Worm (Caenorhabditis elegans) whole organism, young adult: ENCODE measurements around the gene erp-44.3.

Experiments
- B0035.1 ChIP-seq: sonication (generic microtip); optimal IDR thresholded peaks from 2 replicates; lab custom pipeline; 2016; ENCODE audit warnings: missing genetic modification characterization, mild to moderate bottlenecking, missing compliant biosample characterization, missing genotype, missing genetic modification reagents
- B0261.1 ChIP-seq: sonication (generic microtip); optimal IDR thresholded peaks from 2 replicates; lab custom pipeline; 2016; ENCODE audit warnings: mild to moderate bottlenecking, missing genetic modification characterization, moderate library complexity, missing compliant biosample characterization
- B0336.3 ChIP-seq: fragments of 200-800 bp; sonication (Bioruptor generic); IDR thresholded peaks from 2 replicates; pipeline ENCODE4 v1.3.6; 2022; ENCODE audit warnings: missing genetic modification characterization, missing compliant biosample characterization
- F22D6.2 ChIP-seq: sonication (generic microtip); optimal IDR thresholded peaks from 2 replicates; lab custom pipeline; 2016; ENCODE audit warnings: mild to moderate bottlenecking, missing genetic modification characterization, missing compliant biosample characterization
- F49E8.2 ChIP-seq: sonication (generic microtip); optimal IDR thresholded peaks from 3 replicates; lab custom pipeline; 2017; ENCODE audit warnings: missing genetic modification characterization, mild to moderate bottlenecking, missing compliant biosample characterization, antibody characterized with exemption, moderate library complexity; ENCODE audit not compliant: insufficient read depth
- F57A8.1 ChIP-seq: fragments of 200-800 bp; sonication (Bioruptor generic); optimal IDR thresholded peaks from 2 replicates; lab custom pipeline; 2018; ENCODE audit warnings: mild to moderate bottlenecking, missing genetic modification characterization, moderate library complexity, missing compliant biosample characterization
- K12H6.12 ChIP-seq: fragments of 200-800 bp; sonication (Bioruptor generic); optimal IDR thresholded peaks from 2 replicates; lab custom pipeline; 2018; ENCODE audit warnings: mild to moderate bottlenecking, missing genetic modification characterization, missing compliant biosample characterization
- T07F8.4 ChIP-seq: sonication (generic microtip); optimal IDR thresholded peaks from 2 replicates; lab custom pipeline; 2016; ENCODE audit warnings: mild to moderate bottlenecking, missing genetic modification characterization, moderate library complexity, missing compliant biosample characterization
- Y56A3A.18 ChIP-seq: fragments of 200-800 bp; sonication (Bioruptor generic); IDR thresholded peaks from 2 replicates; pipeline ENCODE4 v1.3.6; 2022; ENCODE audit warnings: missing genetic modification reagents, missing genetic modification characterization, missing compliant biosample characterization
- Y67H2A.10 ChIP-seq: fragments of 200-800 bp; sonication (Bioruptor generic); conservative IDR thresholded peaks from 2 replicates; pipeline ENCODE4 v1.3.6; 2022; ENCODE audit warnings: missing genetic modification reagents, missing genetic modification characterization, missing compliant biosample characterization
- Y79H2A.3 ChIP-seq: fragments of 200-800 bp; sonication (Bioruptor generic); conservative IDR thresholded peaks from 2 replicates; pipeline ENCODE4 v1.3.6; 2022; ENCODE audit warnings: missing genetic modification reagents, missing genetic modification characterization, missing compliant biosample characterization
- Y95B8A.8 ChIP-seq: fragments of 200-800 bp; sonication (Bioruptor generic); IDR thresholded peaks from 2 replicates; pipeline ENCODE4 v1.3.6; 2022; ENCODE audit warnings: missing genetic modification reagents, missing genetic modification characterization, missing compliant biosample characterization
- akir-1 ChIP-seq: fragments of 200-800 bp; sonication (Bioruptor generic); optimal IDR thresholded peaks from 2 replicates; lab custom pipeline; 2018; ENCODE audit warnings: mild to moderate bottlenecking, missing genetic modification characterization, moderate library complexity, missing compliant biosample characterization
- aptf-2 ChIP-seq: fragments of 200-800 bp; sonication (Bioruptor generic); conservative IDR thresholded peaks from 2 replicates; pipeline ENCODE4 v1.3.6; 2022; ENCODE audit warnings: missing genetic modification reagents, missing genetic modification characterization, missing compliant biosample characterization
- athp-1 ChIP-seq: sonication (generic microtip); optimal IDR thresholded peaks from 2 replicates; lab custom pipeline; 2017; ENCODE audit warnings: mild to moderate bottlenecking, missing genetic modification characterization, missing compliant biosample characterization
- attf-3 ChIP-seq: fragments of 200-800 bp; sonication (Bioruptor generic); conservative IDR thresholded peaks from 2 replicates; pipeline ENCODE4 v1.3.6; 2022; ENCODE audit warnings: missing genetic modification reagents, missing genetic modification characterization, missing compliant biosample characterization
- attf-5 ChIP-seq: fragments of 200-800 bp; sonication (Bioruptor generic); optimal IDR thresholded peaks from 2 replicates; lab custom pipeline; 2018; ENCODE audit warnings: mild to moderate bottlenecking, missing genetic modification characterization, missing compliant biosample characterization
- ceh-100 ChIP-seq: fragments of 200-800 bp; sonication (Bioruptor generic); IDR thresholded peaks from 2 replicates; pipeline ENCODE4 v1.3.6; 2022; ENCODE audit warnings: missing genetic modification reagents, missing genetic modification characterization, missing compliant biosample characterization
- ceh-40 ChIP-seq: fragments of 200-800 bp; sonication (Bioruptor generic); IDR thresholded peaks from 2 replicates; pipeline ENCODE4 v1.3.6; 2022; ENCODE audit warnings: missing genetic modification characterization, missing compliant biosample characterization
- egrh-3 ChIP-seq: fragments of 200-800 bp; sonication (Bioruptor generic); IDR thresholded peaks from 2 replicates; pipeline ENCODE4 v1.3.6; 2022; ENCODE audit warnings: missing genetic modification reagents, missing genetic modification characterization, missing compliant biosample characterization
- ets-4 ChIP-seq: fragments of 200-800 bp; sonication (Bioruptor generic); optimal IDR thresholded peaks from 2 replicates; lab custom pipeline; 2018; ENCODE audit warnings: mild to moderate bottlenecking, missing genetic modification characterization, missing compliant biosample characterization
- fkh-3 ChIP-seq: sonication (generic microtip); optimal IDR thresholded peaks from 2 replicates; lab custom pipeline; 2016; ENCODE audit warnings: mild to moderate bottlenecking, missing genetic modification characterization, missing compliant biosample characterization
- gei-17 ChIP-seq: fragments of 200-800 bp; sonication (Bioruptor generic); optimal IDR thresholded peaks from 2 replicates; lab custom pipeline; 2018; ENCODE audit warnings: mild to moderate bottlenecking, missing genetic modification characterization, missing compliant biosample characterization
- him-1 ChIP-seq: sonication (generic microtip); optimal IDR thresholded peaks from 2 replicates; lab custom pipeline; 2016; ENCODE audit warnings: missing genotype, missing genetic modification reagents, missing genetic modification characterization, missing compliant biosample characterization
- hrde-1 ChIP-seq: sonication (generic microtip); optimal IDR thresholded peaks from 2 replicates; lab custom pipeline; 2016; ENCODE audit warnings: missing genetic modification characterization, mild to moderate bottlenecking, missing compliant biosample characterization, moderate library complexity, missing genotype, missing genetic modification reagents, borderline replicate concordance
- let-607 ChIP-seq, 2 experiments: fragments of 200-800 bp in 1 of 2; sonication (Bioruptor generic) in 1 of 2; sonication (generic microtip) in 1 of 2; optimal IDR thresholded peaks; 2 replicates each; lab custom pipeline; 2016 to 2018; ENCODE audit warnings: mild to moderate bottlenecking in 2 of 2, missing compliant biosample characterization in 2 of 2, missing genetic modification characterization in 2 of 2, moderate library complexity in 2 of 2, missing genotype in 1 of 2
- lin-40 ChIP-seq: sonication (generic microtip); optimal IDR thresholded peaks from 2 replicates; lab custom pipeline; 2016; ENCODE audit warnings: missing genetic modification characterization, mild to moderate bottlenecking, missing compliant biosample characterization, missing genotype, missing genetic modification reagents
- lsy-27 ChIP-seq: sonication (generic microtip); optimal IDR thresholded peaks from 2 replicates; lab custom pipeline; 2017; ENCODE audit warnings: missing genetic modification characterization, mild to moderate bottlenecking, missing compliant biosample characterization, antibody characterized with exemption, missing genotype, borderline replicate concordance; ENCODE audit not compliant: insufficient read depth
- madf-10 ChIP-seq: sonication (generic microtip); optimal IDR thresholded peaks from 2 replicates; lab custom pipeline; 2016; ENCODE audit warnings: mild to moderate bottlenecking, missing genetic modification characterization, missing compliant biosample characterization
- nfya-2 ChIP-seq: fragments of 200-800 bp; sonication (Bioruptor generic); IDR thresholded peaks from 2 replicates; pipeline ENCODE4 v1.3.6; 2022; ENCODE audit warnings: missing genetic modification reagents, missing genetic modification characterization, missing compliant biosample characterization
- rcor-1 ChIP-seq: fragments of 200-800 bp; sonication (Bioruptor generic); IDR thresholded peaks from 2 replicates; pipeline ENCODE4 v1.3.6; 2022; ENCODE audit warnings: missing genetic modification reagents, missing genetic modification characterization, missing compliant biosample characterization
- repo-1 ChIP-seq: sonication (generic microtip); optimal IDR thresholded peaks from 2 replicates; lab custom pipeline; 2017; ENCODE audit warnings: mild to moderate bottlenecking, missing genetic modification characterization, missing compliant biosample characterization
- sdz-38 ChIP-seq: sonication (generic microtip); optimal IDR thresholded peaks from 2 replicates; lab custom pipeline; 2016; ENCODE audit warnings: missing genotype, missing genetic modification characterization, missing compliant biosample characterization
- sea-2 ChIP-seq: fragments of 200-800 bp; sonication (Bioruptor generic); IDR thresholded peaks from 2 replicates; pipeline ENCODE4 v1.3.6; 2022; ENCODE audit warnings: missing genetic modification characterization, missing compliant biosample characterization
- snpc-1.3 ChIP-seq: sonication (generic microtip); optimal IDR thresholded peaks from 2 replicates; lab custom pipeline; 2017; ENCODE audit warnings: missing genetic modification characterization, mild to moderate bottlenecking, missing compliant biosample characterization, antibody characterized with exemption, moderate library complexity, missing genotype, missing genetic modification reagents; ENCODE audit not compliant: insufficient read depth
- sptf-2 ChIP-seq: fragments of 200-800 bp; sonication (Bioruptor generic); optimal IDR thresholded peaks from 2 replicates; lab custom pipeline; 2018; ENCODE audit warnings: mild to moderate bottlenecking, missing genetic modification characterization, missing compliant biosample characterization
- tlf-1 ChIP-seq: fragments of 200-800 bp; sonication (Bioruptor generic); optimal IDR thresholded peaks from 2 replicates; lab custom pipeline; 2018; ENCODE audit warnings: mild to moderate bottlenecking, missing genetic modification characterization, missing compliant biosample characterization
- zim-3 ChIP-seq: sonication (generic microtip); optimal IDR thresholded peaks from 2 replicates; lab custom pipeline; 2017; ENCODE audit warnings: mild to moderate bottlenecking, missing genetic modification characterization, moderate library complexity, missing compliant biosample characterization
- ztf-18 ChIP-seq: sonication (generic microtip); optimal IDR thresholded peaks from 2 replicates; lab custom pipeline; 2016; ENCODE audit warnings: missing genotype, mild to moderate bottlenecking, missing genetic modification characterization, missing compliant biosample characterization
- ztf-25 ChIP-seq: fragments of 200-800 bp; sonication (Bioruptor generic); IDR thresholded peaks from 2 replicates; pipeline ENCODE4 v1.3.6; 2022; ENCODE audit warnings: missing genetic modification reagents, missing genetic modification characterization, missing compliant biosample characterization
- ztf-26 ChIP-seq: sonication (generic microtip); optimal IDR thresholded peaks from 2 replicates; lab custom pipeline; 2017; ENCODE audit warnings: missing genetic modification characterization, missing compliant biosample characterization
- ztf-28 ChIP-seq: fragments of 200-800 bp; sonication (Bioruptor generic); IDR thresholded peaks from 2 replicates; pipeline ENCODE4 v1.3.6; 2022; ENCODE audit warnings: missing genetic modification reagents, missing genetic modification characterization, missing compliant biosample characterization
- ztf-6 ChIP-seq: fragments of 200-800 bp; sonication (Bioruptor generic); IDR thresholded peaks from 2 replicates; pipeline ENCODE4 v1.3.6; 2022; ENCODE audit warnings: missing genetic modification reagents, missing genetic modification characterization, missing compliant biosample characterization

Gene erp-44.3

ce11 chrIV:8113161-8113560 lies 9.3 kb upstream of the erp-44.3 start, which contains the start of gene Y42H9AR.1:
Y42H9AR.1 (plus strand) TSS chrIV:8113393.
- TF ChIP-seq attf-5 (no peak), ztf-18 (tag; lab: Kevin White, UChicago) (no peak), madf-10 (tag; lab: Kevin White, UChicago) (no peak), lin-40 (tag; lab: Kevin White, UChicago) (no peak), B0035.1 (tag; lab: Kevin White, UChicago) (no peak), F57A8.1 (GFP tag; lab: Kevin White, UChicago) (no peak), B0336.3 (GFP tag; lab: Robert Waterston, UW) (no peak), let-607 (tag; optimal IDR thresholded peaks at IDR 0.05; lab: Kevin White, UChicago) (peak; percentile 86 to 93), athp-1 (tag; lab: Kevin White, UChicago) (no peak), fkh-3 (tag; lab: Kevin White, UChicago) (no peak), aptf-2 (GFP tag; lab: Robert Waterston, UW) (no peak), ztf-28 (GFP tag; lab: Robert Waterston, UW) (no peak), snpc-1.3 (tag; lab: Kevin White, UChicago) (peak; percentile 42), tlf-1 (no peak), sea-2 (GFP tag; lab: Robert Waterston, UW) (no peak), akir-1 (no peak), F22D6.2 (tag; lab: Kevin White, UChicago) (no peak)

- no peak for TF ChIP-seq attf-3 (GFP tag; lab: Robert Waterston, UW)
- 0 out of 2 replicates have a peak, but pooled peaks have one; percentile 13 for TF ChIP-seq egrh-3
- TF ChIP-seq, all 124 proteins: peak for 1
Observed at ce11 chrIV:8114535-8114934, 7.9 kb upstream of the erp-44.3 start.

DNA sequence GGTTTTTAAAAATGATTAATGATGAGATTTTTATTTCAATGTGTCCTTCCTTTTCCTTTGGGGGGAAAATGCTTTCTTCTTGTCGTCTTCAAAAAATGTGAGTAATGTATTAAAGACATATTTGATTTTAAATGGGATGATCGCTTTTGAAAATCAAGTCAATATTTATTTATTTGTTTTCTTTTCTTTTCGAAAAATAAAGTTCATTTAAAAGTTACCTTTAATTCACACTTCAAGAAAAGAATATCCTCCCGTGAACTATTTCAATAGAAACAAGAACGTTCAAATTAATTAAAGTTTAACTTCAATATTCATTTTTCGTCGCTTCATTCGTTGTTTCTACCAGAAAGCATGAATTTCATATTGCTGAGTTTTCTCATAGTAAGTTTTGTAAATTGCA lies 7.0 kb upstream of the erp-44.3 start, which contains the start of gene irld-8:
Gene irld-8 (plus strand): TSS at position 301 of the 400 bp plus-strand sequence.
- TF ChIP-seq lsy-27 (tag; lab: Kevin White, UChicago) = no peak
- TF ChIP-seq ceh-40 (GFP tag; lab: Robert Waterston, UW) = no peak
- TF ChIP-seq Y67H2A.10 = no peak
- TF ChIP-seq K12H6.12 (tag; lab: Kevin White, UChicago) = no peak
- no peak for TF ChIP-seq sptf-2 (GFP tag; lab: Kevin White, UChicago)
- no peak for TF ChIP-seq nfya-2 (GFP tag; lab: Robert Waterston, UW)
- TF ChIP-seq B0261.1 (tag; lab: Kevin White, UChicago) = no peak
- no peak for TF ChIP-seq ets-4
- TF ChIP-seq ztf-18 (tag; lab: Kevin White, UChicago) = no peak
- no peak for TF ChIP-seq repo-1 (tag; lab: Kevin White, UChicago)
- no peak for TF ChIP-seq Y95B8A.8 (GFP tag; lab: Robert Waterston, UW)
- TF ChIP-seq ztf-26 (tag; lab: Kevin White, UChicago) = no peak
- TF ChIP-seq zim-3 (tag; lab: Kevin White, UChicago) = no peak
- TF ChIP-seq ceh-100 (GFP tag; lab: Robert Waterston, UW) = no peak

DNA sequence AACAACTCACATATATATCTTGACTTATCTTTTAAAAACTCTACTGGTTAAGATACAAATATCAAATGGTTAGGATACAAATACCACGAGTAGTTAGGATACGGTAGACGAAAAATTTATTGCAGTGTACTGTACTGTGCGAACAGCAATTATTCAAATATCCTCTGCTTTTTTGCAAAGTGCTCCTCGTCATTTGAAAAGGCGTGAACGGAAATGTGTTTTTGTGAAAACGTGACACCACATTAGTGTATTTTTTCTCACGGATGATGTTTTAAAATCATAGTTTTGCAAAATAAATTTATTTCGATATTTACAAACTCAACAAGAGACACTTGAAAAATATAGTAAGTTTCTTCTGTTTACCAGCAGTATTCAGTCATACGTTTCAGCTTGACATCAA lies 3.7 kb upstream of the erp-44.3 start, which contains the start of gene F42G8.8:
Gene F42G8.8 (plus strand): TSS at position 301 of the 400 bp plus-strand sequence.
- TF ChIP-seq ztf-6 (GFP tag; lab: Robert Waterston, UW) = no peak
- no peak for TF ChIP-seq T07F8.4 (tag; lab: Kevin White, UChicago)
- no peak for TF ChIP-seq sdz-38 (tag; lab: Kevin White, UChicago)
- TF ChIP-seq Y79H2A.3 = no peak
- TF ChIP-seq him-1 (tag; lab: Kevin White, UChicago) = no peak
- TF ChIP-seq ztf-25 = no peak
- no peak for TF ChIP-seq hrde-1 (tag; lab: Kevin White, UChicago)
- no peak for TF ChIP-seq rcor-1
- no peak for TF ChIP-seq Y56A3A.18 (GFP tag; lab: Robert Waterston, UW)
- no peak for TF ChIP-seq Y95B8A.8 (GFP tag; lab: Robert Waterston, UW)
- no peak for TF ChIP-seq gei-17 (GFP tag; lab: Kevin White, UChicago)
- no peak for TF ChIP-seq egrh-3
- no peak for TF ChIP-seq F49E8.2 (tag; lab: Kevin White, UChicago)
